Fruit fly (Drosophila melanogaster) whole organism, prepupa: Measurements from ENCODE around the gene CG15253.
A peak's percentile ranks its signal among the peaks of the same experiment; 100 is the strongest.
"Not testable (repeated sequence)": the region's sequence is repeated elsewhere in the genome, so short reads cannot be mapped to it uniquely, and the experiment has no call there.

Experiments
- Blimp-1 ChIP-seq: fragments of 200-800 bp; sonication (Bioruptor generic); optimal IDR thresholded peaks from 3 replicates; lab custom pipeline; 2017; ENCODE audit warnings: missing biosample characterization, missing genetic modification characterization, mild to moderate bottlenecking, moderate library complexity, missing genetic modification reagents
- CG10631 ChIP-seq: fragments of 200-800 bp; sonication (Bioruptor generic); optimal IDR thresholded peaks from 2 replicates; lab custom pipeline; 2016; ENCODE audit warnings: missing biosample characterization, missing genetic modification characterization
- CG10669 ChIP-seq: fragments of 200-800 bp; sonication (Bioruptor generic); optimal IDR thresholded peaks from 3 replicates; lab custom pipeline; 2018; ENCODE audit warnings: missing biosample characterization, mild to moderate bottlenecking, missing genetic modification characterization, moderate library complexity
- CG11294 ChIP-seq: fragments of 200-800 bp; sonication (Bioruptor generic); IDR thresholded peaks from 2 replicates; pipeline ENCODE4 v1.3.6; 2022; ENCODE audit warnings: missing biosample characterization, missing genetic modification characterization
- CG11762 ChIP-seq: fragments of 200-800 bp; sonication (Bioruptor generic); optimal IDR thresholded peaks from 3 replicates; lab custom pipeline; 2016; ENCODE audit warnings: missing biosample characterization, missing genetic modification characterization; ENCODE audit not compliant: insufficient read depth
- CG11902 ChIP-seq: fragments of 200-800 bp; sonication (Bioruptor generic); optimal IDR thresholded peaks from 3 replicates; lab custom pipeline; 2016; ENCODE audit warnings: missing biosample characterization, missing genetic modification characterization
- CG15336 ChIP-seq: fragments of 200-800 bp; sonication (Bioruptor generic); IDR thresholded peaks from 2 replicates; pipeline ENCODE4 v1.3.6; 2022; ENCODE audit warnings: missing biosample characterization, missing genetic modification characterization
- CG3032 ChIP-seq: fragments of 200-800 bp; optimal IDR thresholded peaks from 2 replicates; lab custom pipeline; 2019; ENCODE audit warnings: missing biosample characterization, mild to moderate bottlenecking, missing genetic modification characterization, moderate library complexity
- CG31627 ChIP-seq: fragments of 200-800 bp; sonication (Bioruptor generic); optimal IDR thresholded peaks from 3 replicates; lab custom pipeline; 2016; ENCODE audit warnings: missing biosample characterization, missing genetic modification characterization
- CG32006 ChIP-seq: fragments of 200-800 bp; sonication (Bioruptor generic); optimal IDR thresholded peaks from 3 replicates; lab custom pipeline; 2017; ENCODE audit warnings: missing biosample characterization, mild to moderate bottlenecking, missing genetic modification characterization
- CG34406 ChIP-seq: fragments of 200-800 bp; sonication (Bioruptor generic); optimal IDR thresholded peaks from 3 replicates; lab custom pipeline; 2016; ENCODE audit warnings: missing biosample characterization, missing genetic modification characterization
- CG4318 ChIP-seq: fragments of 200-800 bp; sonication (Bioruptor generic); optimal IDR thresholded peaks from 3 replicates; lab custom pipeline; 2017; ENCODE audit warnings: missing biosample characterization, mild to moderate bottlenecking, missing genetic modification characterization
- CG6276 ChIP-seq: fragments of 200-800 bp; sonication (Bioruptor generic); optimal IDR thresholded peaks from 2 replicates; lab custom pipeline; 2017; ENCODE audit warnings: missing biosample characterization, mild to moderate bottlenecking, missing genetic modification characterization
- CG6792 ChIP-seq: fragments of 200-800 bp; sonication (Bioruptor generic); optimal IDR thresholded peaks from 3 replicates; lab custom pipeline; 2016; ENCODE audit warnings: missing biosample characterization, missing genetic modification characterization
- CG6854 ChIP-seq: fragments of 200-800 bp; sonication (Bioruptor generic); optimal IDR thresholded peaks from 2 replicates; lab custom pipeline; 2017; ENCODE audit warnings: missing biosample characterization, mild to moderate bottlenecking, missing genetic modification characterization
- CG7368 ChIP-seq: fragments of 200-800 bp; sonication (Bioruptor generic); optimal IDR thresholded peaks from 3 replicates; lab custom pipeline; 2016; ENCODE audit warnings: missing biosample characterization, missing genetic modification characterization
- CG8119 ChIP-seq: fragments of 200-800 bp; sonication (Bioruptor generic); IDR thresholded peaks from 3 replicates; pipeline ENCODE4 v1.3.6; 2022; ENCODE audit warnings: missing biosample characterization, missing genetic modification characterization
- CG8319 ChIP-seq: fragments of 200-800 bp; sonication (Bioruptor generic); optimal IDR thresholded peaks from 3 replicates; lab custom pipeline; 2016; ENCODE audit warnings: missing biosample characterization, missing genetic modification characterization
- Ets96B ChIP-seq: fragments of 200-800 bp; optimal IDR thresholded peaks from 2 replicates; lab custom pipeline; 2019; ENCODE audit warnings: missing biosample characterization, mild to moderate bottlenecking, missing genetic modification characterization, moderate library complexity
- Hr38 ChIP-seq: sonication (Bioruptor generic); optimal IDR thresholded peaks from 2 replicates; lab custom pipeline; 2016; ENCODE audit warnings: missing biosample characterization, missing genetic modification characterization
- Hr39 ChIP-seq: fragments of 200-800 bp; sonication (Bioruptor generic); optimal IDR thresholded peaks from 2 replicates; lab custom pipeline; 2016; ENCODE audit warnings: missing biosample characterization, missing genetic modification characterization
- Lpt ChIP-seq: fragments of 200-800 bp; sonication (Bioruptor generic); optimal IDR thresholded peaks from 3 replicates; lab custom pipeline; 2016; ENCODE audit warnings: missing biosample characterization, missing genetic modification characterization
- Met ChIP-seq: fragments of 200-800 bp; sonication (Bioruptor generic); optimal IDR thresholded peaks from 3 replicates; lab custom pipeline; 2016; ENCODE audit warnings: missing biosample characterization, missing genetic modification characterization
- OdsH ChIP-seq: fragments of 200-800 bp; sonication (Bioruptor generic); optimal IDR thresholded peaks from 3 replicates; lab custom pipeline; 2016; ENCODE audit warnings: missing biosample characterization, missing genetic modification characterization
- Sox14 ChIP-seq: fragments of 200-800 bp; sonication (Bioruptor generic); optimal IDR thresholded peaks from 3 replicates; lab custom pipeline; 2016; ENCODE audit warnings: missing biosample characterization, missing genetic modification characterization
- achi ChIP-seq: fragments of 200-800 bp; sonication (Bioruptor generic); optimal IDR thresholded peaks from 3 replicates; lab custom pipeline; 2016; ENCODE audit warnings: missing biosample characterization, missing genetic modification characterization
- cyc ChIP-seq: fragments of 200-800 bp; sonication (Bioruptor generic); optimal IDR thresholded peaks from 3 replicates; lab custom pipeline; 2016; ENCODE audit warnings: missing biosample characterization, missing genetic modification characterization
- dac ChIP-seq: fragments of 200-800 bp; sonication (Bioruptor generic); optimal IDR thresholded peaks from 2 replicates; lab custom pipeline; 2017; ENCODE audit warnings: missing biosample characterization, mild to moderate bottlenecking, missing genetic modification characterization
- esn ChIP-seq: fragments of 200-800 bp; sonication (Bioruptor generic); optimal IDR thresholded peaks from 2 replicates; lab custom pipeline; 2016; ENCODE audit warnings: missing biosample characterization, mild to moderate bottlenecking, missing genetic modification characterization, moderate library complexity
- fd59A ChIP-seq: fragments of 200-800 bp; sonication (Bioruptor generic); optimal IDR thresholded peaks from 2 replicates; lab custom pipeline; 2017; ENCODE audit warnings: missing biosample characterization, mild to moderate bottlenecking, missing genetic modification characterization, missing genetic modification reagents
- fd85E ChIP-seq: fragments of 200-800 bp; sonication (Bioruptor generic); optimal IDR thresholded peaks from 3 replicates; lab custom pipeline; 2016; ENCODE audit warnings: missing biosample characterization, missing genetic modification characterization
- fkh ChIP-seq: fragments of 200-800 bp; sonication (Bioruptor generic); optimal IDR thresholded peaks from 3 replicates; lab custom pipeline; 2017; ENCODE audit warnings: missing biosample characterization, mild to moderate bottlenecking, missing genetic modification characterization, moderate library complexity
- lz ChIP-seq: fragments of 200-800 bp; sonication (Bioruptor generic); optimal IDR thresholded peaks from 3 replicates; lab custom pipeline; 2016; ENCODE audit warnings: missing biosample characterization, missing genetic modification characterization
- pdm3 ChIP-seq: fragments of 200-800 bp; sonication (Bioruptor generic); optimal IDR thresholded peaks from 3 replicates; lab custom pipeline; 2016; ENCODE audit warnings: missing biosample characterization, missing genetic modification characterization
- svp ChIP-seq: fragments of 200-800 bp; sonication (Bioruptor generic); peaks from one replicate; lab custom pipeline; 2016; ENCODE audit warnings: missing biosample characterization, missing genetic modification characterization
- topi ChIP-seq: fragments of 200-800 bp; sonication (Bioruptor generic); optimal IDR thresholded peaks from 3 replicates; lab custom pipeline; 2016; ENCODE audit warnings: missing biosample characterization, missing genetic modification characterization

The CG15253 gene

dm6 chr2L:15616251-15616650, at the start of gene CG15253:
CG15253 (minus strand) TSS chr2L:15616351.
- TF ChIP-seq topi (GFP tag; lab: Kevin White, UChicago): no peak
- no peak for TF ChIP-seq fd59A
- TF ChIP-seq CG11902: no peak
- TF ChIP-seq Lpt (GFP tag; lab: Kevin White, UChicago): no peak
- no peak for TF ChIP-seq CG8119 (GFP tag; lab: Robert Waterston, UW)
- TF ChIP-seq dac: no peak
- no peak for TF ChIP-seq svp (GFP tag; lab: Kevin White, UChicago)
- no peak for TF ChIP-seq CG6276 (GFP tag; lab: Kevin White, UChicago)
- TF ChIP-seq CG11762: no peak
- TF ChIP-seq CG6854 (GFP tag; lab: Kevin White, UChicago): no peak
- TF ChIP-seq CG4318 (GFP tag; lab: Kevin White, UChicago): no peak
- no peak for TF ChIP-seq CG34406
- TF ChIP-seq, all 60 proteins: peak for 0

- not testable (repeated sequence) for TF ChIP-seq topi (GFP tag; lab: Kevin White, UChicago); Ets96B (tag; lab: Kevin White, UChicago); achi (GFP tag; lab: Kevin White, UChicago)
Observed at dm6 chr2L:15660741-15661140, 44.6 kb upstream of the CG15253 start, which contains the start of gene CG18477. CG18477 (plus strand) TSS chr2L:15661041.

dm6 chr2L:15659374-15659773, 43.2 kb upstream of the CG15253 start, which contains the start of gene CG44141:
CG44141 (minus strand) TSS chr2L:15659474.
- TF ChIP-seq esn (GFP tag; lab: Kevin White, UChicago); pdm3 (GFP tag; lab: Kevin White, UChicago); fkh: not testable (repeated sequence)

- TF ChIP-seq CG31627 (GFP tag; lab: Kevin White, UChicago) (peak; percentile 37), CG32006 (GFP tag; lab: Kevin White, UChicago) (no peak), Blimp-1 (GFP tag; lab: Kevin White, UChicago) (no peak), CG15336 (no peak), CG11294 (GFP tag; lab: Robert Waterston, UW) (no peak), pdm3 (GFP tag; lab: Kevin White, UChicago) (peak; percentile 15), cyc (peak; percentile 24), Hr38 (GFP tag; lab: Kevin White, UChicago) (no peak), achi (GFP tag; lab: Kevin White, UChicago) (peak; percentile 0), svp (GFP tag; lab: Kevin White, UChicago) (peak; percentile 34), lz (GFP tag; lab: Kevin White, UChicago) (peak; percentile 39), CG10669 (GFP tag; lab: Kevin White, UChicago) (no peak), Sox14 (GFP tag; lab: Kevin White, UChicago) (no peak), Met (peak; percentile 6), Hr39 (GFP tag; lab: Kevin White, UChicago) (peak; percentile 23)
Observed at dm6 chr2L:15643791-15644190, 27.6 kb upstream of the CG15253 start.

- no peak for TF ChIP-seq fkh
- no peak for TF ChIP-seq fd85E (GFP tag; lab: Kevin White, UChicago)
- TF ChIP-seq CG6792 (GFP tag; lab: Kevin White, UChicago): no peak
- no peak for TF ChIP-seq CG10631 (GFP tag; lab: Kevin White, UChicago)
- TF ChIP-seq CG6854 (GFP tag; lab: Kevin White, UChicago): no peak
- TF ChIP-seq Blimp-1 (GFP tag; lab: Kevin White, UChicago): no peak
- no peak for TF ChIP-seq pdm3 (GFP tag; lab: Kevin White, UChicago)
- no peak for TF ChIP-seq OdsH
- TF ChIP-seq CG3032 (tag; lab: Kevin White, UChicago): no peak
- no peak for TF ChIP-seq CG7368 (GFP tag; lab: Kevin White, UChicago)
- no peak for TF ChIP-seq CG8319 (GFP tag; lab: Kevin White, UChicago)
Observed at dm6 chr2L:15641668-15642067, 25.5 kb upstream of the CG15253 start.
